Worm (Caenorhabditis elegans) whole organism, L1 larva: ENCODE results near the gene grl-10.

Source experiments
- C34B4.2 ChIP-seq: sonication (generic microtip); optimal IDR thresholded peaks from 2 replicates; lab custom pipeline; 2017; ENCODE audit warnings: mild to moderate bottlenecking, missing genetic modification characterization, missing compliant biosample characterization
- F16B12.6 ChIP-seq: fragments of 150-350 bp; optimal IDR thresholded peaks from 2 replicates; lab custom pipeline; 2014; ENCODE audit warnings: missing biosample characterization, missing genetic modification characterization
- aha-1 ChIP-seq: fragments of 150-350 bp; optimal IDR thresholded peaks from 2 replicates; lab custom pipeline; 2014; ENCODE audit warnings: missing biosample characterization, missing genetic modification characterization
- alr-1 ChIP-seq: fragments of 200-800 bp; sonication (Bioruptor generic); optimal IDR thresholded peaks from 2 replicates; lab custom pipeline; 2018; ENCODE audit warnings: borderline replicate concordance, mild to moderate bottlenecking, missing genetic modification characterization, missing compliant biosample characterization
- ceh-63 ChIP-seq: fragments of 200-800 bp; sonication (Bioruptor generic); optimal IDR thresholded peaks from 2 replicates; lab custom pipeline; 2018; ENCODE audit warnings: mild to moderate bottlenecking, missing genetic modification characterization, missing compliant biosample characterization
- ceh-90 ChIP-seq: sonication (generic microtip); optimal IDR thresholded peaks from 2 replicates; lab custom pipeline; 2016; ENCODE audit warnings: missing genetic modification characterization, missing compliant biosample characterization
- ces-1 ChIP-seq: fragments of 150-350 bp; optimal IDR thresholded peaks from 2 replicates; lab custom pipeline; 2014; ENCODE audit warnings: missing biosample characterization, missing genetic modification reagents, missing genetic modification characterization
- dpl-1 ChIP-seq, 3 experiments: fragments of 150-350 bp in 2 of 3; sonication (generic microtip) in 1 of 3; optimal IDR thresholded peaks; 2 replicates each; lab custom pipeline; 2014 to 2017; ENCODE audit warnings: missing biosample characterization in 3 of 3, missing genetic modification characterization in 3 of 3, missing genetic modification reagents in 3 of 3
- efl-1 ChIP-seq, 4 experiments: fragments of 150-350 bp; optimal IDR thresholded peaks in 3 of 4; peaks in 1 of 4; 1 replicate in 1 of 4; 2 replicates in 3 of 4; lab custom pipeline; 2014; ENCODE audit warnings: missing biosample characterization in 2 of 4, missing genetic modification characterization in 2 of 4, missing genetic modification reagents in 2 of 4
- egl-13 ChIP-seq: sonication (generic microtip); optimal IDR thresholded peaks from 2 replicates; lab custom pipeline; 2016; ENCODE audit warnings: missing genotype, missing genetic modification reagents, missing genetic modification characterization, missing compliant biosample characterization
- egl-27 ChIP-seq, 2 experiments: fragments of 150-350 bp in 1 of 2; sonication (generic microtip); optimal IDR thresholded peaks; 3 replicates each; lab custom pipeline; 2017 to 2018; ENCODE audit warnings: missing biosample characterization in 2 of 2, missing genetic modification characterization in 2 of 2, missing genetic modification reagents in 2 of 2
- elt-2 ChIP-seq: sonication (generic microtip); optimal IDR thresholded peaks from 2 replicates; lab custom pipeline; 2016; ENCODE audit warnings: missing genetic modification characterization, mild to moderate bottlenecking, inconsistent platforms, missing compliant biosample characterization, missing genetic modification reagents
- elt-3 ChIP-seq, 6 experiments: fragments of 150-350 bp in 1 of 6; sonication (generic microtip); optimal IDR thresholded peaks; 2 replicates each; lab custom pipeline; 2017 to 2018; ENCODE audit warnings: missing biosample characterization in 6 of 6, missing genetic modification characterization in 6 of 6, inconsistent platforms in 1 of 6
- fkh-4 ChIP-seq: sonication (generic microtip); optimal IDR thresholded peaks from 2 replicates; lab custom pipeline; 2016; ENCODE audit warnings: missing compliant biosample characterization, missing genetic modification characterization, borderline replicate concordance
- hlh-4 ChIP-seq: sonication (generic microtip); optimal IDR thresholded peaks from 2 replicates; lab custom pipeline; 2016; ENCODE audit warnings: mild to moderate bottlenecking, missing genetic modification characterization, missing compliant biosample characterization
- isw-1 ChIP-seq: fragments of 200-800 bp; sonication (Bioruptor generic); IDR thresholded peaks from 2 replicates; pipeline ENCODE4 v1.3.6; 2022; ENCODE audit warnings: missing genetic modification characterization, missing compliant biosample characterization
- jun-1 ChIP-seq: fragments of 150-350 bp; optimal IDR thresholded peaks from 2 replicates; lab custom pipeline; 2014; ENCODE audit warnings: missing biosample characterization, missing genetic modification reagents, missing genetic modification characterization
- lin-39 ChIP-seq: fragments of 150-350 bp; optimal IDR thresholded peaks from 2 replicates; lab custom pipeline; 2014; ENCODE audit warnings: missing biosample characterization, missing genetic modification reagents, missing genetic modification characterization
- lsy-2 ChIP-seq, 2 experiments: fragments of 150-350 bp; optimal IDR thresholded peaks; 2 replicates each; lab custom pipeline; 2014; ENCODE audit warnings: missing biosample characterization in 2 of 2, missing genetic modification characterization in 2 of 2
- mdl-1 ChIP-seq, 2 experiments: fragments of 150-350 bp; optimal IDR thresholded peaks; 2 replicates each; lab custom pipeline; 2014 to 2017; ENCODE audit warnings: missing biosample characterization in 2 of 2, missing genetic modification characterization in 2 of 2, inconsistent platforms in 1 of 2
- nhr-11 ChIP-seq: fragments of 150-350 bp; optimal IDR thresholded peaks from 2 replicates; lab custom pipeline; 2014; ENCODE audit warnings: missing biosample characterization, missing genetic modification characterization
- nhr-19 ChIP-seq: fragments of 200-800 bp; sonication (Bioruptor generic); conservative IDR thresholded peaks from 2 replicates; pipeline ENCODE4 v1.3.6; 2022; ENCODE audit warnings: missing genetic modification characterization, missing compliant biosample characterization
- nhr-85 ChIP-seq: sonication (generic microtip); peaks from one replicate; lab custom pipeline; 2016; ENCODE audit warnings: missing genetic modification characterization, inconsistent platforms, missing compliant biosample characterization
- nhr-90 ChIP-seq: sonication (generic microtip); optimal IDR thresholded peaks from 2 replicates; lab custom pipeline; 2016; ENCODE audit warnings: mild to moderate bottlenecking, missing genetic modification characterization, missing compliant biosample characterization; ENCODE audit not compliant: poor library complexity
- snu-23 ChIP-seq: sonication (generic microtip); optimal IDR thresholded peaks from 2 replicates; lab custom pipeline; 2016; ENCODE audit warnings: missing genetic modification characterization, missing compliant biosample characterization
- unc-130 ChIP-seq: fragments of 150-350 bp; optimal IDR thresholded peaks from 2 replicates; lab custom pipeline; 2017; ENCODE audit warnings: missing biosample characterization, missing genetic modification characterization, inconsistent platforms
- unc-30 ChIP-seq: sonication (generic microtip); optimal IDR thresholded peaks from 2 replicates; lab custom pipeline; 2017; ENCODE audit warnings: missing biosample characterization, missing genetic modification characterization
- vab-15 ChIP-seq: sonication (generic microtip); optimal IDR thresholded peaks from 2 replicates; lab custom pipeline; 2017; ENCODE audit warnings: missing genotype, mild to moderate bottlenecking, missing genetic modification characterization, missing compliant biosample characterization
- zag-1 ChIP-seq: fragments of 150-350 bp; optimal IDR thresholded peaks from 2 replicates; lab custom pipeline; 2014; ENCODE audit warnings: missing biosample characterization, missing genetic modification characterization

The grl-10 gene

ce11 chrV:7776029-7776628 lies 1.8 kb downstream of the grl-10 start, which contains the start of the genes rpl-39 and rps-30 (continued):
- TF ChIP-seq nhr-90 (tag; lab: Kevin White, UChicago) (peak; percentile 59), elt-3 (tag; optimal IDR thresholded peaks at IDR 0.05; lab: Kevin White, UChicago) (peak in 5 of 6 experiments; percentile 23 to 82 (median 61)), mdl-1 (tag; optimal IDR thresholded peaks at IDR 0.05; lab: Kevin White, UChicago) (peak in 1 of 2 experiments; percentile 73), unc-130 (tag; lab: Kevin White, UChicago) (peak; percentile 84), nhr-19 (GFP tag; lab: Robert Waterston, UW) (peak; percentile 81), ces-1 (GFP tag; lab: Kevin White, UChicago) (no peak), jun-1 (tag; lab: Kevin White, UChicago) (peak; percentile 69), alr-1 (no peak), isw-1 (GFP tag; lab: Robert Waterston, UW) (peak; percentile 87), F16B12.6 (tag; lab: Kevin White, UChicago) (peak; percentile 50), fkh-4 (peak; percentile 17), dpl-1 (GFP tag; optimal IDR thresholded peaks at IDR 0.05; lab: Kevin White, UChicago) (peak; percentile 77 to 80 (median 78)), ceh-90 (no peak)

- TF ChIP-seq snu-23, result no peak
- peak; percentile 15 for TF ChIP-seq nhr-85
- TF ChIP-seq lsy-2 (tag; optimal IDR thresholded peaks at IDR 0.05; lab: Kevin White, UChicago), result no peak
These were observed 2.8 kb downstream of the grl-10 start, which contains the start of gene C26F1.3 for ce11 chrV:7777098-7777497. TSS of gene C26F1.3 (plus strand) at chrV:7777300.

- no peak for TF ChIP-seq egl-27 (tag; optimal IDR thresholded peaks at IDR 0.05; lab: Kevin White, UChicago)
- TF ChIP-seq unc-30, result no peak
- TF ChIP-seq ceh-63 (GFP tag; lab: Kevin White, UChicago), result no peak
- no peak for TF ChIP-seq elt-2
These were observed 4.7 kb downstream of the grl-10 start for ce11 chrV:7778999-7779398.

DNA sequence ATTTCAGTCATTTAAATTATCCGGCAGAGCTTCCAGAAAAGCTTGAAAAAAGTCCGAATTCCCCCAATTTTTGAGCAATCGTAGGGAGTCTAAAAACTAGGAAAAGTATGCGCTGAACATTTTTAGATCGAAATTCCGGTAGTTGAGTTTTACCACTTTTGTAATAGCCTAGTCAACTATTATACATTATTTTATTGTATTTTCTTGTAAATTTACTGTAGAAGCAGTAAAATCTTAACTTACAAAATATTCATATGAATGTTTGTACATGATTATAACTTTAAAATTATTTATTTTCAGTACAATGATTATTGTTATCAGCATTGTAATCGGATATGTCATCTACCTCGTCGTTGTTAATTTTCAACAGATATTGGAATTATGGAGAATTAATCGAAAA lies 7.2 kb downstream of the grl-10 start, which contains the start of gene cyp-32A1:
cyp-32A1 (plus strand) TSS at position 301 of the 400 bp plus-strand sequence.
- TF ChIP-seq ceh-63 (GFP tag; lab: Kevin White, UChicago), result no peak
- no peak for TF ChIP-seq nhr-85
- TF ChIP-seq mdl-1 (tag; optimal IDR thresholded peaks at IDR 0.05; lab: Kevin White, UChicago), result no peak
- no peak for TF ChIP-seq lin-39 (tag; lab: Kevin White, UChicago)

DNA sequence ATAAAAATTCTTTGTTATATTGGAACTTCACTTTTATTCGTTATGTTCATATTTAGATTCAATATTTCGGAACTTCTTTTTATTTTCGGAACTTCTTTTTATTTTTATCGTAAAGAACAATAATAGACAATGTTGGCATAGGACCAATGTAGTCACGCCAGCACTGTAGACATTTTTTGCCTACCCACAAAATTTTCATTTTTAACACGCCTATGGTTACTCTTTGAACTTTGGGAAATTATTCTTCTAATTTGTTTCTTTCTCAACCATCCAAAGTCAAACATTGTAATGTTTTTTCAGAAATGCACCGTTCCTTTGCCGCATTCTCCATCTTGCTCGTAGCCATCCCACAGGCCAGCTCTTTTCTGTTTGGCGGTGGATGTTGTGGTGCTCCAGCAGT lies 10.8 kb downstream of the grl-10 start, which contains the start of gene C26F1.1:
C26F1.1 (plus strand) TSS at position 301 of the 400 bp plus-strand sequence.
- peak; percentile 4 for TF ChIP-seq nhr-85
- no peak for TF ChIP-seq nhr-11 (tag; lab: Kevin White, UChicago)
- TF ChIP-seq hlh-4 (tag; lab: Kevin White, UChicago), result no peak

- no peak for TF ChIP-seq aha-1 (tag; lab: Kevin White, UChicago)
These were observed 11.5 kb downstream of the grl-10 start for ce11 chrV:7785885-7786284.

ce11 chrV:7786639-7787038 lies 12.3 kb downstream of the grl-10 start:
- TF ChIP-seq elt-2, result peak; percentile 70
- no peak for TF ChIP-seq C34B4.2 (tag; lab: Kevin White, UChicago)
- TF ChIP-seq egl-13 (tag; lab: Kevin White, UChicago), result no peak
- no peak for TF ChIP-seq efl-1 (optimal IDR thresholded peaks at IDR 0.05; lab: Kevin White, UChicago)
- no peak for TF ChIP-seq efl-1 (GFP tag; optimal IDR thresholded peaks at IDR 0.05 in 1 of 2; lab: Kevin White, UChicago)
- TF ChIP-seq vab-15 (tag; lab: Kevin White, UChicago), result no peak
- TF ChIP-seq zag-1 (tag; lab: Kevin White, UChicago), result no peak
